Fruit fly (Drosophila melanogaster) whole organism, embryonic: ENCODE results near the gene maca.

Experiments used
- Awh ChIP-seq: fragments of 200-800 bp; sonication (Bioruptor generic); IDR thresholded peaks from 2 replicates; pipeline ENCODE4, ENCODE4 v1.3.6; 2022; ENCODE audit warnings: missing biosample characterization, missing genetic modification characterization
- CG10543 ChIP-seq: fragments of 200-800 bp; sonication (Bioruptor generic); optimal IDR thresholded peaks from 3 replicates; lab custom pipeline; 2017; ENCODE audit warnings: missing biosample characterization, mild to moderate bottlenecking, missing genetic modification characterization, moderate library complexity
- CG12104 ChIP-seq: fragments of 200-800 bp; sonication (Bioruptor generic); optimal IDR thresholded peaks from 3 replicates; lab custom pipeline; 2016; ENCODE audit warnings: missing biosample characterization, missing genetic modification characterization
- CG1233 ChIP-seq: fragments of 200-800 bp; sonication (Bioruptor generic); optimal IDR thresholded peaks from 4 replicates; lab custom pipeline; 2018; ENCODE audit warnings: missing biosample characterization, mild to moderate bottlenecking, missing genetic modification characterization
- CG13894 ChIP-seq: fragments of 200-800 bp; sonication (Bioruptor generic); optimal IDR thresholded peaks from 3 replicates; lab custom pipeline; 2018; ENCODE audit warnings: missing biosample characterization, mild to moderate bottlenecking, missing genetic modification characterization, moderate library complexity
- CG15269 ChIP-seq: fragments of 200-800 bp; sonication (Bioruptor generic); optimal IDR thresholded peaks from 2 replicates; lab custom pipeline; 2018; ENCODE audit warnings: missing biosample characterization, mild to moderate bottlenecking, missing genetic modification characterization, moderate library complexity
- CG15601 ChIP-seq: fragments of 200-800 bp; sonication (Bioruptor generic); optimal IDR thresholded peaks from 3 replicates; lab custom pipeline; 2019; ENCODE audit warnings: missing biosample characterization, mild to moderate bottlenecking, missing genetic modification characterization, moderate library complexity
- CG16813 ChIP-seq: fragments of 200-800 bp; sonication (Bioruptor generic); IDR thresholded peaks from 3 replicates; pipeline ENCODE4 v1.3.6; 2022; ENCODE audit warnings: missing biosample characterization, missing genetic modification characterization; ENCODE audit not compliant: partially characterized antibody
- CG17802 ChIP-seq: fragments of 200-800 bp; sonication (Bioruptor generic); optimal IDR thresholded peaks from 2 replicates; lab custom pipeline; 2018; ENCODE audit warnings: missing biosample characterization, mild to moderate bottlenecking, missing genetic modification characterization, moderate library complexity
- CG18262 ChIP-seq: fragments of 200-800 bp; optimal IDR thresholded peaks from 3 replicates; lab custom pipeline; 2019; ENCODE audit warnings: missing biosample characterization, mild to moderate bottlenecking, missing genetic modification characterization, moderate library complexity
- CG18619 ChIP-seq: fragments of 200-800 bp; sonication (Bioruptor generic); optimal IDR thresholded peaks from 3 replicates; lab custom pipeline; 2017; ENCODE audit warnings: missing biosample characterization, mild to moderate bottlenecking, missing genetic modification characterization
- CG4707 ChIP-seq: fragments of 200-800 bp; sonication (Bioruptor generic); optimal IDR thresholded peaks from 2 replicates; lab custom pipeline; 2018; ENCODE audit warnings: missing biosample characterization, mild to moderate bottlenecking, missing genetic modification characterization, moderate library complexity
- CG4730 ChIP-seq: fragments of 200-800 bp; sonication (Bioruptor generic); IDR thresholded peaks from 2 replicates; pipeline ENCODE4 v1.3.6; 2022; ENCODE audit warnings: missing biosample characterization, missing genetic modification characterization
- CG6175 ChIP-seq: fragments of 200-800 bp; sonication (Bioruptor generic); IDR thresholded peaks from 3 replicates; pipeline ENCODE4 v1.3.6; 2022; ENCODE audit warnings: missing biosample characterization, missing genetic modification characterization
- CG6689 ChIP-seq: fragments of 200-800 bp; sonication (Bioruptor generic); IDR thresholded peaks from 2 replicates; pipeline ENCODE4 v1.3.6; 2022; ENCODE audit warnings: missing biosample characterization, missing genetic modification characterization
- CG7372 ChIP-seq: fragments of 200-800 bp; sonication (Bioruptor generic); IDR thresholded peaks from 2 replicates; pipeline ENCODE4 v1.3.6; 2022; ENCODE audit warnings: missing biosample characterization, missing genetic modification characterization
- CG8290 ChIP-seq, 3 experiments: fragments of 200-800 bp; sonication (Bioruptor generic); optimal IDR thresholded peaks; 2 replicates each; lab custom pipeline; 2016 to 2019; ENCODE audit warnings: missing biosample characterization in 3 of 3, missing genetic modification characterization in 3 of 3, mild to moderate bottlenecking in 2 of 3, moderate library complexity in 1 of 3
- CG8944 ChIP-seq: fragments of 200-800 bp; sonication (Bioruptor generic); optimal IDR thresholded peaks from 3 replicates; lab custom pipeline; 2016; ENCODE audit warnings: missing biosample characterization, missing genetic modification characterization
- CG9932 ChIP-seq: fragments of 200-800 bp; sonication (Bioruptor generic); IDR thresholded peaks from 2 replicates; pipeline ENCODE4 v1.3.6; 2022; ENCODE audit warnings: missing biosample characterization, missing genetic modification characterization
- Doc2 ChIP-seq: fragments of 200-800 bp; sonication (Bioruptor generic); IDR thresholded peaks from 2 replicates; pipeline ENCODE4 v1.3.6; 2022; ENCODE audit warnings: missing biosample characterization, missing genetic modification characterization
- Elba2 ChIP-seq: fragments of 200-800 bp; sonication (Bioruptor generic); optimal IDR thresholded peaks from 3 replicates; lab custom pipeline; 2016; ENCODE audit warnings: missing biosample characterization, missing genetic modification characterization
- GATAe ChIP-seq: fragments of 200-800 bp; sonication (Bioruptor generic); conservative IDR thresholded peaks from 2 replicates; pipeline ENCODE4 v1.3.6; 2022; ENCODE audit warnings: missing biosample characterization, missing genetic modification characterization
- HmgD ChIP-seq: fragments of 200-800 bp; sonication (Bioruptor generic); optimal IDR thresholded peaks from 3 replicates; lab custom pipeline; 2016; ENCODE audit warnings: missing biosample characterization, missing genetic modification characterization
- Hr78 ChIP-seq, 2 experiments: fragments of 200-800 bp in 1 of 2; fragments of >200 bp in 1 of 2; sonication (Bioruptor generic) in 1 of 2; optimal IDR thresholded peaks; 2 replicates each; lab custom pipeline; 2017 to 2019; ENCODE audit warnings: missing biosample characterization in 2 of 2, missing genetic modification characterization in 2 of 2, mild to moderate bottlenecking in 1 of 2, moderate library complexity in 1 of 2
- MTF-1 ChIP-seq: fragments of 200-800 bp; sonication (Bioruptor generic); optimal IDR thresholded peaks from 2 replicates; lab custom pipeline; 2018; ENCODE audit warnings: missing biosample characterization, mild to moderate bottlenecking, missing genetic modification characterization, borderline replicate concordance
- Max ChIP-seq: fragments of 200-800 bp; sonication (Bioruptor generic); optimal IDR thresholded peaks from 2 replicates; lab custom pipeline; 2016; ENCODE audit warnings: missing biosample characterization, mild to moderate bottlenecking, missing genetic modification characterization
- Myb ChIP-seq: fragments of 200-800 bp; sonication (Bioruptor generic); optimal IDR thresholded peaks from 2 replicates; lab custom pipeline; 2016; ENCODE audit warnings: missing biosample characterization, missing genetic modification characterization
- NC2α ChIP-seq: fragments of 200-800 bp; sonication (Bioruptor generic); optimal IDR thresholded peaks from 2 replicates; lab custom pipeline; 2016; ENCODE audit warnings: missing biosample characterization, missing genetic modification characterization
- NFAT ChIP-seq: fragments of 200-800 bp; sonication (Bioruptor generic); IDR thresholded peaks from 2 replicates; pipeline ENCODE4 v1.3.6; 2022; ENCODE audit warnings: missing biosample characterization, missing genetic modification characterization
- Ptx1 ChIP-seq: fragments of 200-800 bp; sonication (Bioruptor generic); IDR thresholded peaks from 2 replicates; pipeline ENCODE4 v1.3.6; 2022; ENCODE audit warnings: missing biosample characterization, missing genetic modification characterization
- Scr ChIP-seq: fragments of 200-800 bp; sonication (Bioruptor generic); IDR thresholded peaks from 2 replicates; pipeline ENCODE4 v1.3.6; 2022; ENCODE audit warnings: missing biosample characterization, missing genetic modification characterization; ENCODE audit not compliant: partially characterized antibody
- abd-A ChIP-seq: fragments of 200-800 bp; sonication (Bioruptor generic); optimal IDR thresholded peaks from 3 replicates; lab custom pipeline; 2019; ENCODE audit warnings: missing biosample characterization, mild to moderate bottlenecking, missing genetic modification characterization, moderate library complexity
- ara ChIP-seq: fragments of 200-800 bp; sonication (Bioruptor generic); IDR thresholded peaks from 2 replicates; pipeline ENCODE4 v1.3.6; 2022; ENCODE audit warnings: missing biosample characterization, missing genetic modification characterization
- cato ChIP-seq: fragments of 200-800 bp; sonication (Bioruptor generic); optimal IDR thresholded peaks from 2 replicates; lab custom pipeline; 2016; ENCODE audit warnings: missing biosample characterization, missing genetic modification characterization, borderline replicate concordance
- ci ChIP-seq: fragments of 200-800 bp; sonication (Bioruptor generic); IDR thresholded peaks from 3 replicates; pipeline ENCODE4 v1.3.6; 2022; ENCODE audit warnings: missing biosample characterization, missing genetic modification characterization
- crc ChIP-seq: fragments of 200-800 bp; sonication (Bioruptor generic); optimal IDR thresholded peaks from 2 replicates; lab custom pipeline; 2016; ENCODE audit warnings: missing biosample characterization, missing genetic modification characterization
- gce ChIP-seq: fragments of 200-800 bp; sonication (Bioruptor generic); IDR thresholded peaks from 3 replicates; pipeline ENCODE4 v1.3.6; 2022; ENCODE audit warnings: missing biosample characterization, missing genetic modification characterization
- gsb-n ChIP-seq: fragments of 200-800 bp; sonication (Bioruptor generic); optimal IDR thresholded peaks from 3 replicates; lab custom pipeline; 2018; ENCODE audit warnings: missing biosample characterization, mild to moderate bottlenecking, missing genetic modification characterization
- ken ChIP-seq: fragments of 200-800 bp; sonication (Bioruptor generic); IDR thresholded peaks from 3 replicates; pipeline ENCODE4 v1.3.6; 2022; ENCODE audit warnings: missing biosample characterization, missing genetic modification characterization
- lbe ChIP-seq: fragments of 200-800 bp; sonication (Bioruptor generic); optimal IDR thresholded peaks from 2 replicates; lab custom pipeline; 2016; ENCODE audit warnings: missing biosample characterization, mild to moderate bottlenecking, missing genetic modification characterization
- luna ChIP-seq: fragments of 200-800 bp; sonication (Bioruptor generic); optimal IDR thresholded peaks from 2 replicates; lab custom pipeline; 2016; ENCODE audit warnings: missing biosample characterization, missing genetic modification characterization
- oc ChIP-seq: fragments of 200-800 bp; sonication (Bioruptor generic); optimal IDR thresholded peaks from 2 replicates; lab custom pipeline; 2018; ENCODE audit warnings: missing biosample characterization, mild to moderate bottlenecking, missing genetic modification characterization, moderate library complexity
- onecut ChIP-seq: fragments of 200-800 bp; sonication (Bioruptor generic); IDR thresholded peaks from 2 replicates; pipeline ENCODE4 v1.3.6; 2022; ENCODE audit warnings: missing biosample characterization, missing genetic modification characterization
- phol ChIP-seq: fragments of 200-800 bp; sonication (Bioruptor generic); optimal IDR thresholded peaks from 3 replicates; lab custom pipeline; 2018; ENCODE audit warnings: missing biosample characterization, mild to moderate bottlenecking, missing genetic modification characterization, moderate library complexity
- so ChIP-seq: fragments of 200-800 bp; sonication (Bioruptor generic); IDR thresholded peaks from 3 replicates; pipeline ENCODE4 v1.3.6; 2022; ENCODE audit warnings: missing biosample characterization, missing genetic modification characterization
- tio ChIP-seq: fragments of 200-800 bp; sonication (Bioruptor generic); optimal IDR thresholded peaks from 2 replicates; lab custom pipeline; 2017; ENCODE audit warnings: missing biosample characterization, missing genetic modification characterization, inconsistent platforms
- tup ChIP-seq: fragments of 200-800 bp; sonication (Bioruptor generic); optimal IDR thresholded peaks from 2 replicates; lab custom pipeline; 2016; ENCODE audit warnings: missing biosample characterization, mild to moderate bottlenecking, missing genetic modification characterization, moderate library complexity
- vfl ChIP-seq: fragments of 200-800 bp; sonication (Bioruptor generic); optimal IDR thresholded peaks from 2 replicates; lab custom pipeline; 2016; ENCODE audit warnings: missing biosample characterization, missing genetic modification characterization
- zen2 ChIP-seq: fragments of 200-800 bp; sonication (Bioruptor generic); IDR thresholded peaks from 3 replicates; pipeline ENCODE4 v1.3.6; 2022; ENCODE audit warnings: missing biosample characterization, missing genetic modification characterization; ENCODE audit not compliant: partially characterized antibody

The maca gene

DNA sequence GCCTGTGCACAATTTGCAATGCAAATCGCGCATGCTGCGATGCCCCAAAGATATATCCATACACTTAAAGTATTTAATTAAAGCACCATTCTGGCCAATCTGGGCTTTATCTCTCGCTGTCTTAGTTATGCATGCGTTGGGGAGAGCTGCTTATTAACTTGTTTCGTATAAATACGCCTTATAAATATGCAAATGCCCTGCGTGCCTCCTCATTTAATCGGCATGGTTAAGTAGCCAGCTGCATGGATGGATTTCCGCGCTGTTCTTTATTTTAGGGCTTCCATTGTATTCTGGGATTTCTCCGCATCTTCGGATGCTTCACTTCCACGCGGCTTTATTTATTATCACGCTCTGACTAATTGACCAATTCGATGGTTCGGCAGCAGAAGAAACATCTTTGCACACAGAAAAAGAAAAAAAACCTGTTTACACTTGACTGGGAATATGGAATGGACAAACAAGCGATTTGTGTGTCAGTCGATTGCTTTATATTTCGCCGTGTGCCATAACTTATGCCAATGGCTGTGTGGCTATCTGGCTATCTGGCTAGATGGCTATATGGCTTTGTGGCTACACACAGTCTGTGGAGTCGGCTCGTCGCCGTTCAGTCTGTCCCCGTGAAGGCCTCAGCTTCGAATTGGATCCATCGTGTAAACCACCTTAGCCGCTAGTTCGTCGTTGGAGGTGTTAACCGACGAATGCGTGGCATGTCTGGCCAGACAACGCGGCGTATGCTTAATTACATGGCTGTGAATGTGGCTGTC is 42.9 kb upstream of the maca start (continued):
- TF ChIP-seq Hr78 (GFP tag; optimal IDR thresholded peaks at IDR 0.05; lab: Kevin White, UChicago) (no peak), oc (no peak), CG4730 (no peak), CG16813 (GFP tag; lab: Robert Waterston, UW) (no peak), CG12104 (no peak), so (no peak), crc (GFP tag; lab: Kevin White, UChicago) (no peak), Scr (GFP tag; lab: Robert Waterston, UW) (no peak), CG1233 (no peak), gsb-n (tag; lab: Kevin White, UChicago) (no peak), CG8290 (GFP tag; optimal IDR thresholded peaks at IDR 0.05; lab: Kevin White, UChicago) (no peak), CG8290 (tag; optimal IDR thresholded peaks at IDR 0.05; lab: Kevin White, UChicago) (no peak), CG8944 (no peak), Doc2 (no peak), cato (GFP tag; lab: Kevin White, UChicago) (no peak), CG6175 (GFP tag; lab: Robert Waterston, UW) (0 out of 3 replicates have a peak, but pooled peaks have one; percentile 49), CG13894 (peak; percentile 32), Ptx1 (GFP tag; lab: Robert Waterston, UW) (no peak), CG7372 (GFP tag; lab: Robert Waterston, UW) (no peak; the same call in 1 of the 2 replicates), CG18262 (tag; lab: Kevin White, UChicago) (no peak), ci (GFP tag; lab: Robert Waterston, UW) (0 out of 3 replicates have a peak, but pooled peaks have one; percentile 41), CG17802 (tag; lab: Kevin White, UChicago) (no peak), tup (GFP tag; lab: Kevin White, UChicago) (no peak), tio (no peak), Myb (GFP tag; lab: Kevin White, UChicago) (no peak), lbe (GFP tag; lab: Kevin White, UChicago) (no peak), MTF-1 (GFP tag; lab: Kevin White, UChicago) (no peak), onecut (no peak), HmgD (no peak), ara (GFP tag; lab: Robert Waterston, UW) (no peak), CG9932 (GFP tag; lab: Robert Waterston, UW) (peak; percentile 51; the same call in 1 of the 2 replicates), abd-A (peak; percentile 90), vfl (GFP tag; lab: Kevin White, UChicago) (no peak), NFAT (GFP tag; lab: Robert Waterston, UW) (no peak), zen2 (GFP tag; lab: Robert Waterston, UW) (no peak), Elba2 (GFP tag; lab: Kevin White, UChicago) (no peak), GATAe (GFP tag; lab: Robert Waterston, UW) (no peak), CG15269 (tag; lab: Kevin White, UChicago) (peak; percentile 43), CG10543 (GFP tag; lab: Kevin White, UChicago) (peak; percentile 45), luna (GFP tag; lab: Kevin White, UChicago) (no peak), Awh (0 out of 2 replicates have a peak, but pooled peaks have one; percentile 26), ken (GFP tag; lab: Robert Waterston, UW) (no peak), CG4707 (no peak), CG6689 (GFP tag; lab: Robert Waterston, UW) (no peak), gce (GFP tag; lab: Robert Waterston, UW) (no peak), Max (GFP tag; lab: Kevin White, UChicago) (no peak), NC2α (GFP tag; lab: Kevin White, UChicago) (no peak), phol (tag; lab: Kevin White, UChicago) (no peak), CG18619 (GFP tag; lab: Kevin White, UChicago) (no peak), CG15601 (tag; lab: Kevin White, UChicago) (no peak)
